Worm (Caenorhabditis elegans): ENCODE measurements around the gene ZK1290.11.

- TF ChIP-seq ama-1 (optimal IDR thresholded peaks at IDR 0.05), result no peak
- TF ChIP-seq pes-1 (GFP tag; IDR thresholded peaks at IDR 0.05), result no peak
- no peak for TF ChIP-seq ceh-36 (tag; optimal IDR thresholded peaks at IDR 0.05)
- TF ChIP-seq tbx-11 (GFP tag; IDR thresholded peaks at IDR 0.05), result no peak
- TF ChIP-seq hmbx-1 (tag; optimal IDR thresholded peaks at IDR 0.05), result no peak
- TF ChIP-seq sea-1 (GFP tag; conservative IDR thresholded peaks at IDR 0.05), result no peak
- no peak for TF ChIP-seq flt-1 (GFP tag; IDR thresholded peaks at IDR 0.05)
- TF ChIP-seq B0310.2 (tag; optimal IDR thresholded peaks at IDR 0.05), result no peak
- no peak for TF ChIP-seq hmg-4 (GFP tag; optimal IDR thresholded peaks at IDR 0.05)
Observed at ce11 chrII:7605306-7605705, 43.9 kb upstream of the ZK1290.11 start, which contains the start of gene osm-8.

Data from whole organism, early embryonic.